Fruit fly (Drosophila melanogaster) S2 (cell line): ENCODE measurements around the gene CG32263.

Experiments
- CG8478 ChIP-seq: fragments of >200 bp; optimal IDR thresholded peaks from 2 replicates; lab custom pipeline; 2018
- CTCF ChIP-seq, 2 experiments: fragments of >200 bp; optimal IDR thresholded peaks; 2 replicates each; lab custom pipeline; 2018

dm6 chr3L:3851847-3852246 is 40.9 kb upstream of the CG32263 start:
- TF ChIP-seq CG8478 (lab: Kevin White, UChicago) (no peak), CTCF (optimal IDR thresholded peaks at IDR 0.05; lab: Kevin White, UChicago) (no peak)
